Fruit fly (Drosophila melanogaster) whole organism, pupa: ENCODE results near the gene CG16749.

Source experiments
- CG12605 ChIP-seq: fragments of 200-800 bp; sonication (Bioruptor generic); IDR thresholded peaks from 2 replicates; pipeline ENCODE4 v1.3.6; 2022; ENCODE audit warnings: missing biosample characterization, missing genetic modification characterization
- CG32121 ChIP-seq: fragments of 200-800 bp; sonication (Bioruptor generic); IDR thresholded peaks from 2 replicates; pipeline ENCODE4 v1.3.6; 2022; ENCODE audit warnings: missing biosample characterization, missing genetic modification characterization
- CG34367 ChIP-seq: fragments of 200-800 bp; sonication (Bioruptor generic); optimal IDR thresholded peaks from 2 replicates; lab custom pipeline; 2018; ENCODE audit warnings: missing biosample characterization, mild to moderate bottlenecking, missing genetic modification characterization
- CG4496 ChIP-seq: fragments of 200-800 bp; sonication (Bioruptor generic); IDR thresholded peaks from 3 replicates; pipeline ENCODE4 v1.3.6; 2022; ENCODE audit warnings: missing biosample characterization, missing genetic modification characterization
- EcR ChIP-seq: fragments of 200-800 bp; sonication (Bioruptor generic); optimal IDR thresholded peaks from 3 replicates; lab custom pipeline; 2019; ENCODE audit warnings: missing biosample characterization, missing genetic modification characterization, mild to moderate bottlenecking, moderate library complexity, missing genetic modification reagents
- Pif1B ChIP-seq: fragments of 200-800 bp; sonication (Bioruptor generic); optimal IDR thresholded peaks from 3 replicates; lab custom pipeline; 2016; ENCODE audit warnings: missing biosample characterization, missing genetic modification characterization
- fd96Ca ChIP-seq: fragments of 200-800 bp; sonication (Bioruptor generic); IDR thresholded peaks from 3 replicates; pipeline ENCODE4 v1.3.6; 2022; ENCODE audit warnings: missing biosample characterization, missing genetic modification characterization
- rn ChIP-seq: fragments of 200-800 bp; sonication (Bioruptor generic); IDR thresholded peaks from 2 replicates; pipeline ENCODE4 v1.3.6; 2022; ENCODE audit warnings: missing biosample characterization, missing genetic modification characterization

DNA sequence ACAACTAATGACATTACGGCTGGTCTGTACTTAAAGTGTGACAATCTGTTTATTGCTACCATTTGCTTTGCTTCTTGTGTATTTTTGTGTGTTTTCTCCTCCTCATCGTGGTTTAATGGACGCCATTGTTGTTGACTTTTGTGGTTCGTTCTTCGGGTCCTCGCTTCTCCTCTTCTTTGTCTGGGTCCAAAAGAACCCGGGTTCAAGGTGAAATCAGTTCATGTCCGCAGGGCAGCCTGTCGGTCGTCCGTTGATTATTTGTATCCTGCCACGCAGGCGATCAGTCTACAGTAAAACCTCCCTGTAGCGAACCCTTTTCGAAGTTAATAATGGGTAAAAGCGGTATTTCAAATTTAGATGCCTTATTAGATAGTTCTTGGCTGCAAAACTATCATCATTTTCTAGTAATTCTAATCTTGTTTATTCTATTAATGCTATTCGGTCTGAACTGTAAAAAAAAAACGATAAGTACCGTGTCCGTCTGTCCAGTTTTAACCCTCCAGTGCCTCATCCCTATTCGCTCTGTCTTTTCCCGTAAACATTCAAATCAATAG lies 17.7 kb upstream of the CG16749 start:
- TF ChIP-seq EcR = peak; percentile 75
- no peak for TF ChIP-seq CG4496 (GFP tag; lab: Robert Waterston, UW)
- no peak for TF ChIP-seq CG12605 (GFP tag; lab: Robert Waterston, UW)
- no peak for TF ChIP-seq CG32121 (GFP tag; lab: Robert Waterston, UW)
- no peak for TF ChIP-seq fd96Ca (GFP tag; lab: Robert Waterston, UW)
- no peak for TF ChIP-seq Pif1B (GFP tag; lab: Kevin White, UChicago)
- TF ChIP-seq CG34367 (tag; lab: Kevin White, UChicago) = no peak
- TF ChIP-seq rn (GFP tag; lab: Robert Waterston, UW) = no peak
